Worm (Caenorhabditis elegans): ENCODE data around the gene F17E9.15.

- TF ChIP-seq unc-130 (GFP tag; optimal IDR thresholded peaks at IDR 0.05) (no peak), lin-54 (GFP tag; optimal IDR thresholded peaks at IDR 0.05) (no peak), unc-62 (GFP tag; optimal IDR thresholded peaks at IDR 0.05) (no peak), attf-3 (GFP tag; conservative IDR thresholded peaks at IDR 0.05) (no peak), let-526 (GFP tag; IDR thresholded peaks at IDR 0.05) (no peak), dpl-1 (GFP tag; optimal IDR thresholded peaks at IDR 0.05) (no peak), F22D6.2 (tag; optimal IDR thresholded peaks at IDR 0.05) (no peak)
Measured at ce11 chrIV:8333954-8333987, 13.4 kb upstream of the F17E9.15 start, which contains the start of gene his-31.

Data from whole organism, young adult.